Fruit fly (Drosophila melanogaster): Measurements from ENCODE around the gene CG1737.

The CG1737 gene

dm6 chrX:11355708-11356174 is 5.3 kb downstream of the CG1737 start, which contains the start of gene dsh (continued):
- TF ChIP-seq otp (GFP tag; IDR thresholded peaks at IDR 0.05): no peak
- peak; percentile 59 for TF ChIP-seq Scr (GFP tag; IDR thresholded peaks at IDR 0.05; ENCODE audit: partially characterized antibody)
- TF ChIP-seq shn (GFP tag; optimal IDR thresholded peaks at IDR 0.05): no peak
- TF ChIP-seq CG8290 (GFP tag; optimal IDR thresholded peaks at IDR 0.05): peak; percentile 12
- no peak for TF ChIP-seq CG8290 (tag; optimal IDR thresholded peaks at IDR 0.05)
- TF ChIP-seq knrl (GFP tag; IDR thresholded peaks at IDR 0.05; ENCODE audit: partially characterized antibody): peak; percentile 55
- 0 out of 3 replicates have a peak, but pooled peaks have one; percentile 6 for TF ChIP-seq Opbp (GFP tag; IDR thresholded peaks at IDR 0.05; ENCODE audit: partially characterized antibody)
- peak; percentile 74 for TF ChIP-seq BEAF-32 (GFP tag; optimal IDR thresholded peaks at IDR 0.05)
- peak in 1 of 2 experiments; percentile 27 for TF ChIP-seq Pdp1 (GFP tag; optimal IDR thresholded peaks at IDR 0.05)
- no peak for TF ChIP-seq Lim3 (GFP tag; IDR thresholded peaks at IDR 0.05)
- TF ChIP-seq sqz (GFP tag; optimal IDR thresholded peaks at IDR 0.05): peak; percentile 82
- TF ChIP-seq Sin3A (optimal IDR thresholded peaks at IDR 0.05): peak; percentile 48
- TF ChIP-seq CG10267 (tag; optimal IDR thresholded peaks at IDR 0.05): peak; percentile 53
- TF ChIP-seq chif (GFP tag; optimal IDR thresholded peaks at IDR 0.05): no peak
- TF ChIP-seq CG9932 (GFP tag; IDR thresholded peaks at IDR 0.05): 0 out of 2 replicates have a peak, but pooled peaks have one; percentile 22
- TF ChIP-seq Elba2 (GFP tag; optimal IDR thresholded peaks at IDR 0.05): peak; percentile 34
- no peak for TF ChIP-seq CG8089 (GFP tag; optimal IDR thresholded peaks at IDR 0.05)
- TF ChIP-seq stwl (tag; optimal IDR thresholded peaks at IDR 0.05): peak; percentile 32
- TF ChIP-seq CG13287 (GFP tag; IDR thresholded peaks at IDR 0.05; ENCODE audit: partially characterized antibody): peak; percentile 68
- TF ChIP-seq CG12659 (GFP tag; optimal IDR thresholded peaks at IDR 0.05): peak; percentile 51
- peak; percentile 29 for TF ChIP-seq CG2120 (GFP tag; optimal IDR thresholded peaks at IDR 0.05)
- no peak for TF ChIP-seq CG11695 (GFP tag; IDR thresholded peaks at IDR 0.05)
- TF ChIP-seq h (optimal IDR thresholded peaks at IDR 0.05): no peak
- TF ChIP-seq tna (GFP tag; IDR thresholded peaks at IDR 0.05; ENCODE audit: partially characterized antibody): no peak
- TF ChIP-seq sob (GFP tag; IDR thresholded peaks at IDR 0.05): 0 out of 2 replicates have a peak, but pooled peaks have one; percentile 7
- TF ChIP-seq CG11560 (tag; IDR thresholded peaks at IDR 0.05): peak; percentile 19; the same call in 1 of the 3 replicates
- TF ChIP-seq Xrp1 (GFP tag; IDR thresholded peaks at IDR 0.05): 0 out of 2 replicates have a peak, but pooled peaks have one; percentile 10
- no peak for TF ChIP-seq CG10462 (GFP tag; optimal IDR thresholded peaks at IDR 0.05)
- peak; percentile 9 for TF ChIP-seq Ets97D (GFP tag; optimal IDR thresholded peaks at IDR 0.05)
- TF ChIP-seq MBD-R2 (GFP tag; IDR thresholded peaks at IDR 0.05): peak; percentile 34; the same call in 1 of the 2 replicates
- peak; percentile 87 for TF ChIP-seq CG4617 (GFP tag; optimal IDR thresholded peaks at IDR 0.05; ENCODE audit: borderline replicate concordance)
- no peak for TF ChIP-seq CG14965 (GFP tag; optimal IDR thresholded peaks at IDR 0.05; ENCODE audit: borderline replicate concordance)
- peak in 1 of 2 experiments; percentile 1 for TF ChIP-seq bsh (GFP tag; optimal IDR thresholded peaks at IDR 0.05)
- TF ChIP-seq gcm2 (GFP tag; optimal IDR thresholded peaks at IDR 0.05): no peak
- peak; percentile 65 for TF ChIP-seq Myb (GFP tag; optimal IDR thresholded peaks at IDR 0.05)
- TF ChIP-seq hbn (GFP tag; IDR thresholded peaks at IDR 0.05; ENCODE audit: partially characterized antibody): peak; percentile 45
- TF ChIP-seq chm (GFP tag; IDR thresholded peaks at IDR 0.05): no peak
- TF ChIP-seq CG7271 (tag; optimal IDR thresholded peaks at IDR 0.05): no peak
- TF ChIP-seq H15 (GFP tag; IDR thresholded peaks at IDR 0.05): no peak
- TF ChIP-seq CG8281 (tag; optimal IDR thresholded peaks at IDR 0.05): no peak
- peak; percentile 73 for TF ChIP-seq CG1832 (GFP tag; optimal IDR thresholded peaks at IDR 0.05)
- no peak for TF ChIP-seq pum (GFP tag; optimal IDR thresholded peaks at IDR 0.05)
- no peak for TF ChIP-seq zfh1 (GFP tag; IDR thresholded peaks at IDR 0.05)
- TF ChIP-seq MESR4 (GFP tag; optimal IDR thresholded peaks at IDR 0.05): peak; percentile 86
- peak in 1 of 2 experiments; percentile 7 for TF ChIP-seq dpn (GFP tag; optimal IDR thresholded peaks at IDR 0.05)
- peak; percentile 61 for TF ChIP-seq pzg (GFP tag; optimal IDR thresholded peaks at IDR 0.05)
- TF ChIP-seq CG2712 (tag; optimal IDR thresholded peaks at IDR 0.05): peak; percentile 11
- TF ChIP-seq CG15479 (GFP tag; optimal IDR thresholded peaks at IDR 0.05): no peak
- TF ChIP-seq unc-4 (GFP tag; IDR thresholded peaks at IDR 0.05; ENCODE audit: partially characterized antibody): peak; percentile 60
- TF ChIP-seq mam (GFP tag; optimal IDR thresholded peaks at IDR 0.05): no peak
